Worm (Caenorhabditis elegans) whole organism, young adult: ENCODE data around the gene Y51H4A.24.

ENCODE experiments used
- B0019.2 ChIP-seq: fragments of 200-800 bp; sonication (Bioruptor generic); conservative IDR thresholded peaks from 2 replicates; pipeline ENCODE4 v1.3.6; 2022; ENCODE audit warnings: missing genetic modification reagents, missing genetic modification characterization, missing compliant biosample characterization
- B0035.1 ChIP-seq: sonication (generic microtip); optimal IDR thresholded peaks from 2 replicates; lab custom pipeline; 2016; ENCODE audit warnings: missing genetic modification characterization, mild to moderate bottlenecking, missing compliant biosample characterization, missing genotype, missing genetic modification reagents
- D2030.7 ChIP-seq: fragments of 200-800 bp; sonication (Bioruptor generic); IDR thresholded peaks from 2 replicates; pipeline ENCODE4 v1.3.6; 2022; ENCODE audit warnings: missing genetic modification reagents, missing genetic modification characterization, missing compliant biosample characterization
- F22D6.2 ChIP-seq: sonication (generic microtip); optimal IDR thresholded peaks from 2 replicates; lab custom pipeline; 2016; ENCODE audit warnings: mild to moderate bottlenecking, missing genetic modification characterization, missing compliant biosample characterization
- F23B12.7 ChIP-seq: sonication (generic microtip); optimal IDR thresholded peaks from 2 replicates; lab custom pipeline; 2017; ENCODE audit warnings: missing genetic modification characterization, mild to moderate bottlenecking, missing compliant biosample characterization, antibody characterized with exemption, moderate library complexity; ENCODE audit not compliant: insufficient read depth
- F49E8.2 ChIP-seq: sonication (generic microtip); optimal IDR thresholded peaks from 3 replicates; lab custom pipeline; 2017; ENCODE audit warnings: missing genetic modification characterization, mild to moderate bottlenecking, missing compliant biosample characterization, antibody characterized with exemption, moderate library complexity; ENCODE audit not compliant: insufficient read depth
- F52B5.7 ChIP-seq: sonication (generic microtip); optimal IDR thresholded peaks from 2 replicates; lab custom pipeline; 2016; ENCODE audit warnings: mild to moderate bottlenecking, missing genetic modification characterization, missing compliant biosample characterization
- Y53F4B.3 ChIP-seq: fragments of 200-800 bp; sonication (Bioruptor generic); IDR thresholded peaks from 2 replicates; pipeline ENCODE4 v1.3.6; 2022; ENCODE audit warnings: missing genetic modification reagents, missing genetic modification characterization, missing compliant biosample characterization
- Y79H2A.3 ChIP-seq: fragments of 200-800 bp; sonication (Bioruptor generic); conservative IDR thresholded peaks from 2 replicates; pipeline ENCODE4 v1.3.6; 2022; ENCODE audit warnings: missing genetic modification reagents, missing genetic modification characterization, missing compliant biosample characterization
- ZK185.1 ChIP-seq: sonication (generic microtip); optimal IDR thresholded peaks from 2 replicates; lab custom pipeline; 2016; ENCODE audit warnings: mild to moderate bottlenecking, missing genetic modification characterization, missing compliant biosample characterization; ENCODE audit not compliant: poor library complexity, severe bottlenecking
- cebp-1 ChIP-seq, 2 experiments: fragments of 200-800 bp in 1 of 2; sonication (Bioruptor generic) in 1 of 2; sonication (generic microtip) in 1 of 2; IDR thresholded peaks in 1 of 2; optimal IDR thresholded peaks in 1 of 2; 2 replicates each; pipeline versions ENCODE4 v1.3.6 to Lab custom; 2017 to 2022; ENCODE audit warnings: missing compliant biosample characterization in 2 of 2, missing genetic modification characterization in 2 of 2, mild to moderate bottlenecking in 1 of 2, missing genetic modification reagents in 1 of 2, moderate library complexity in 1 of 2
- ceh-100 ChIP-seq: fragments of 200-800 bp; sonication (Bioruptor generic); IDR thresholded peaks from 2 replicates; pipeline ENCODE4 v1.3.6; 2022; ENCODE audit warnings: missing genetic modification reagents, missing genetic modification characterization, missing compliant biosample characterization
- ceh-27 ChIP-seq: fragments of 200-800 bp; sonication (Bioruptor generic); optimal IDR thresholded peaks from 2 replicates; lab custom pipeline; 2018; ENCODE audit warnings: mild to moderate bottlenecking, missing genetic modification characterization, moderate library complexity, missing compliant biosample characterization
- die-1 ChIP-seq: sonication (generic microtip); optimal IDR thresholded peaks from 2 replicates; lab custom pipeline; 2016; ENCODE audit warnings: missing genotype, mild to moderate bottlenecking, missing genetic modification characterization, missing compliant biosample characterization
- egl-44 ChIP-seq: fragments of 200-800 bp; sonication (Bioruptor generic); IDR thresholded peaks from 2 replicates; pipeline ENCODE4 v1.3.6; 2022; ENCODE audit warnings: missing genetic modification reagents, missing genetic modification characterization, missing compliant biosample characterization
- lin-35 ChIP-seq, 3 experiments: fragments of 150-350 bp in 2 of 3; sonication (generic microtip) in 1 of 3; optimal IDR thresholded peaks; 2 replicates each; lab custom pipeline; 2014 to 2018; ENCODE audit warnings: missing biosample characterization in 3 of 3, missing genetic modification characterization in 3 of 3, missing genetic modification reagents in 3 of 3
- lin-40 ChIP-seq: sonication (generic microtip); optimal IDR thresholded peaks from 2 replicates; lab custom pipeline; 2016; ENCODE audit warnings: missing genetic modification characterization, mild to moderate bottlenecking, missing compliant biosample characterization, missing genotype, missing genetic modification reagents
- lin-54 ChIP-seq: fragments of 200-800 bp; sonication (Bioruptor generic); optimal IDR thresholded peaks from 2 replicates; lab custom pipeline; 2018; ENCODE audit warnings: mild to moderate bottlenecking, missing genetic modification characterization, missing compliant biosample characterization
- lsl-1 ChIP-seq: fragments of 200-800 bp; sonication (Bioruptor generic); optimal IDR thresholded peaks from 2 replicates; lab custom pipeline; 2018; ENCODE audit warnings: mild to moderate bottlenecking, missing genetic modification characterization, moderate library complexity, missing compliant biosample characterization
- madf-10 ChIP-seq: sonication (generic microtip); optimal IDR thresholded peaks from 2 replicates; lab custom pipeline; 2016; ENCODE audit warnings: mild to moderate bottlenecking, missing genetic modification characterization, missing compliant biosample characterization
- madf-3 ChIP-seq: fragments of 200-800 bp; sonication (Bioruptor generic); IDR thresholded peaks from 2 replicates; pipeline ENCODE4 v1.3.6; 2022; ENCODE audit warnings: missing genetic modification reagents, missing genetic modification characterization, missing compliant biosample characterization
- mes-4 ChIP-seq: sonication (generic microtip); optimal IDR thresholded peaks from 2 replicates; lab custom pipeline; 2016; ENCODE audit warnings: missing genotype, missing genetic modification characterization, missing compliant biosample characterization
- mxl-1 ChIP-seq: sonication (generic microtip); optimal IDR thresholded peaks from 2 replicates; lab custom pipeline; 2016; ENCODE audit warnings: missing genetic modification characterization, missing compliant biosample characterization
- nhr-120 ChIP-seq: fragments of 200-800 bp; sonication (Bioruptor generic); IDR thresholded peaks from 2 replicates; pipeline ENCODE4 v1.3.6; 2022; ENCODE audit warnings: missing genetic modification characterization, missing compliant biosample characterization
- nhr-27 ChIP-seq: fragments of 200-800 bp; sonication (Bioruptor generic); optimal IDR thresholded peaks from 2 replicates; lab custom pipeline; 2018; ENCODE audit warnings: mild to moderate bottlenecking, missing genetic modification characterization, moderate library complexity, missing compliant biosample characterization
- nhr-80 ChIP-seq: sonication (generic microtip); optimal IDR thresholded peaks from 2 replicates; lab custom pipeline; 2016; ENCODE audit warnings: missing genetic modification characterization, missing compliant biosample characterization
- nhr-90 ChIP-seq: sonication (generic microtip); optimal IDR thresholded peaks from 2 replicates; lab custom pipeline; 2016; ENCODE audit warnings: missing genotype, mild to moderate bottlenecking, missing genetic modification characterization, missing compliant biosample characterization
- pbrm-1 ChIP-seq: fragments of 200-800 bp; sonication (Bioruptor generic); IDR thresholded peaks from 2 replicates; pipeline ENCODE4 v1.3.6; 2022; ENCODE audit warnings: missing genetic modification reagents, missing genetic modification characterization, missing compliant biosample characterization
- pha-4 ChIP-seq: fragments of 150-350 bp; sonication (generic microtip); optimal IDR thresholded peaks from 2 replicates; lab custom pipeline; 2014; ENCODE audit warnings: missing biosample characterization, missing genetic modification reagents, missing genetic modification characterization
- rcor-1 ChIP-seq: fragments of 200-800 bp; sonication (Bioruptor generic); IDR thresholded peaks from 2 replicates; pipeline ENCODE4 v1.3.6; 2022; ENCODE audit warnings: missing genetic modification reagents, missing genetic modification characterization, missing compliant biosample characterization
- rec-8 ChIP-seq, 2 experiments: sonication (generic microtip); optimal IDR thresholded peaks; 2 replicates each; lab custom pipeline; 2016; ENCODE audit warnings: mild to moderate bottlenecking in 2 of 2, missing genetic modification characterization in 2 of 2, missing genetic modification reagents in 2 of 2, missing genotype in 2 of 2, missing biosample characterization in 1 of 2, missing compliant biosample characterization in 1 of 2, moderate library complexity in 1 of 2
- rpc-1 ChIP-seq, 2 experiments: fragments of 150-350 bp in 1 of 2; sonication (generic microtip) in 1 of 2; optimal IDR thresholded peaks; 2 replicates each; lab custom pipeline; 2014 to 2018; ENCODE audit warnings: missing biosample characterization in 1 of 2, missing genetic modification characterization in 1 of 2, missing genetic modification reagents in 1 of 2, missing genotype in 1 of 2
- sdz-38 ChIP-seq: sonication (generic microtip); optimal IDR thresholded peaks from 2 replicates; lab custom pipeline; 2016; ENCODE audit warnings: missing genotype, missing genetic modification characterization, missing compliant biosample characterization
- sea-2 ChIP-seq: fragments of 200-800 bp; sonication (Bioruptor generic); IDR thresholded peaks from 2 replicates; pipeline ENCODE4 v1.3.6; 2022; ENCODE audit warnings: missing genetic modification characterization, missing compliant biosample characterization
- snpc-1.3 ChIP-seq: sonication (generic microtip); optimal IDR thresholded peaks from 2 replicates; lab custom pipeline; 2017; ENCODE audit warnings: missing genetic modification characterization, mild to moderate bottlenecking, missing compliant biosample characterization, antibody characterized with exemption, moderate library complexity, missing genotype, missing genetic modification reagents; ENCODE audit not compliant: insufficient read depth
- snpc-3.4 ChIP-seq: sonication (generic microtip); optimal IDR thresholded peaks from 2 replicates; lab custom pipeline; 2017; ENCODE audit warnings: missing genetic modification characterization, mild to moderate bottlenecking, missing compliant biosample characterization, antibody characterized with exemption, moderate library complexity, missing genotype, missing genetic modification reagents
- snpc-4 ChIP-seq, 5 experiments: fragments of 150-350 bp in 1 of 5; sonication (generic microtip) in 4 of 5; optimal IDR thresholded peaks; 2 replicates each; lab custom pipeline; 2014 to 2018; ENCODE audit warnings: missing genetic modification characterization in 5 of 5, missing biosample characterization in 3 of 5, antibody characterized with exemption in 2 of 5, mild to moderate bottlenecking in 2 of 5, missing compliant biosample characterization in 2 of 5, missing genotype in 2 of 5, moderate library complexity in 2 of 5, missing genetic modification reagents in 1 of 5
- tbp1 ChIP-seq: fragments of 200-800 bp; sonication (Bioruptor generic); optimal IDR thresholded peaks from 2 replicates; lab custom pipeline; 2018; ENCODE audit warnings: mild to moderate bottlenecking, missing genetic modification characterization, missing compliant biosample characterization
- tlf-1 ChIP-seq: fragments of 200-800 bp; sonication (Bioruptor generic); optimal IDR thresholded peaks from 2 replicates; lab custom pipeline; 2018; ENCODE audit warnings: mild to moderate bottlenecking, missing genetic modification characterization, missing compliant biosample characterization
- ztf-22 ChIP-seq: fragments of 200-800 bp; sonication (Bioruptor generic); optimal IDR thresholded peaks from 2 replicates; lab custom pipeline; 2018; ENCODE audit warnings: mild to moderate bottlenecking, missing genetic modification characterization, moderate library complexity, missing compliant biosample characterization

Y51H4A.24 gene

ce11 chrIV:16775925-16776324 is 35.3 kb upstream of the Y51H4A.24 start (continued):
- TF ChIP-seq Y79H2A.3 (no peak), ceh-27 (GFP tag; lab: Kevin White, UChicago) (peak; percentile 37), B0035.1 (tag; lab: Kevin White, UChicago) (no peak), rec-8 (tag; optimal IDR thresholded peaks at IDR 0.05; lab: Kevin White, UChicago) (peak; percentile 47 to 72), F52B5.7 (tag; lab: Kevin White, UChicago) (peak; percentile 52), lin-54 (GFP tag; lab: Kevin White, UChicago) (peak; percentile 41), mxl-1 (peak; percentile 70), nhr-27 (tag; lab: Kevin White, UChicago) (no peak), nhr-90 (tag; lab: Kevin White, UChicago) (peak; percentile 86), F22D6.2 (tag; lab: Kevin White, UChicago) (peak; percentile 21)

- TF ChIP-seq F22D6.2 (tag; lab: Kevin White, UChicago), result no peak
- no peak for TF ChIP-seq ztf-22 (GFP tag; lab: Kevin White, UChicago)
- TF ChIP-seq, all 124 proteins: peak for 0
Measured at ce11 chrIV:16775455-16775854, 34.8 kb upstream of the Y51H4A.24 start, which contains the start of gene Y43D4A.5. Gene Y43D4A.5 (plus strand): TSS chrIV:16775755.

- peak; percentile 90 for TF ChIP-seq snpc-4 (GFP tag; optimal IDR thresholded peaks at IDR 0.05; lab: Kevin White, UChicago)
- TF ChIP-seq snpc-4 (tag; optimal IDR thresholded peaks at IDR 0.05; lab: Kevin White, UChicago), result peak; percentile 45 to 97 (median 94)
- TF ChIP-seq snpc-3.4 (tag; lab: Kevin White, UChicago), result peak; percentile 29
- TF ChIP-seq mes-4 (tag; lab: Kevin White, UChicago), result peak; percentile 67
- TF ChIP-seq tlf-1 (GFP tag; lab: Kevin White, UChicago), result peak; percentile 17
- peak; percentile 33 for TF ChIP-seq rcor-1 (GFP tag; lab: Robert Waterston, UW)
- peak in 1 of 3 experiments; percentile 14 for TF ChIP-seq lin-35 (GFP tag; optimal IDR thresholded peaks at IDR 0.05; lab: Kevin White, UChicago)
- TF ChIP-seq egl-44 (GFP tag; lab: Robert Waterston, UW), result peak; percentile 61; the same call in 1 of the 2 replicates
- no peak; the same call in 1 of the 2 replicates for TF ChIP-seq Y53F4B.3 (GFP tag; lab: Robert Waterston, UW)
- TF ChIP-seq mxl-1, result peak; percentile 67
- TF ChIP-seq B0019.2, result no peak
- peak; percentile 50 for TF ChIP-seq madf-10 (tag; lab: Kevin White, UChicago)
- TF ChIP-seq lsl-1 (GFP tag; lab: Kevin White, UChicago), result peak; percentile 25
- TF ChIP-seq lin-54 (GFP tag; lab: Kevin White, UChicago), result peak; percentile 32
- TF ChIP-seq nhr-80 (tag; lab: Kevin White, UChicago), result peak; percentile 29
- peak; percentile 71 to 79 for TF ChIP-seq rec-8 (tag; optimal IDR thresholded peaks at IDR 0.05; lab: Kevin White, UChicago)
- peak; percentile 65; the same call in 1 of the 2 replicates for TF ChIP-seq D2030.7 (GFP tag; lab: Robert Waterston, UW)
- TF ChIP-seq lin-40, result peak; percentile 20
- peak; percentile 95 for TF ChIP-seq tbp1
- peak; percentile 91 for TF ChIP-seq rpc-1 (optimal IDR thresholded peaks at IDR 0.05; lab: Kevin White, UChicago)
- TF ChIP-seq rpc-1 (tag; optimal IDR thresholded peaks at IDR 0.05; lab: Kevin White, UChicago), result peak; percentile 98
- TF ChIP-seq snpc-1.3 (tag; lab: Kevin White, UChicago), result peak; percentile 91
- no peak for TF ChIP-seq nhr-120 (GFP tag; lab: Robert Waterston, UW)
- TF ChIP-seq cebp-1 (GFP tag; IDR thresholded peaks at IDR 0.05; lab: Robert Waterston, UW), result no peak
- no peak for TF ChIP-seq cebp-1 (tag; optimal IDR thresholded peaks at IDR 0.05; lab: Kevin White, UChicago)
- TF ChIP-seq sdz-38, result no peak
- 0 out of 2 replicates have a peak, but pooled peaks have one; percentile 78 for TF ChIP-seq madf-3 (GFP tag; lab: Robert Waterston, UW)
- 0 out of 2 replicates have a peak, but pooled peaks have one; percentile 19 for TF ChIP-seq sea-2
- TF ChIP-seq F23B12.7 (tag; lab: Kevin White, UChicago), result peak; percentile 66
- TF ChIP-seq pbrm-1 (GFP tag; lab: Robert Waterston, UW), result peak; percentile 69
- TF ChIP-seq F22D6.2 (tag; lab: Kevin White, UChicago), result peak; percentile 2
- TF ChIP-seq F49E8.2, result peak; percentile 11
- TF ChIP-seq pha-4 (tag; lab: Kevin White, UChicago), result no peak
- TF ChIP-seq ceh-100 (GFP tag; lab: Robert Waterston, UW), result 0 out of 2 replicates have a peak, but pooled peaks have one; percentile 23
- peak; percentile 94 for TF ChIP-seq die-1 (tag; lab: Kevin White, UChicago)
- TF ChIP-seq nhr-90 (tag; lab: Kevin White, UChicago), result peak; percentile 86
- TF ChIP-seq ZK185.1, result peak; percentile 80
Measured at ce11 chrIV:16775029-16775428, 34.4 kb upstream of the Y51H4A.24 start.
